Fruit fly (Drosophila melanogaster): ENCODE results near the gene CG6184.

- TF ChIP-seq kay (GFP tag; ENCODE audit: borderline replicate concordance) = no peak
- TF ChIP-seq cic (GFP tag; optimal IDR thresholded peaks at IDR 0.05) = no peak
- no peak for TF ChIP-seq bab1 (GFP tag; optimal IDR thresholded peaks at IDR 0.05)
- no peak for TF ChIP-seq CG7045 (GFP tag; optimal IDR thresholded peaks at IDR 0.05)
- no peak for TF ChIP-seq CG14711 (tag; optimal IDR thresholded peaks at IDR 0.05)
- no peak for TF ChIP-seq Clk (GFP tag; optimal IDR thresholded peaks at IDR 0.05)
- TF ChIP-seq CG11617 (GFP tag; optimal IDR thresholded peaks at IDR 0.05) = no peak
- TF ChIP-seq pad (GFP tag; optimal IDR thresholded peaks at IDR 0.05) = no peak
- TF ChIP-seq ovo (GFP tag; optimal IDR thresholded peaks at IDR 0.05) = no peak
- TF ChIP-seq Crg-1 (GFP tag; optimal IDR thresholded peaks at IDR 0.05) = no peak
- no peak for TF ChIP-seq toe (GFP tag; optimal IDR thresholded peaks at IDR 0.05)
- no peak for TF ChIP-seq cnc (optimal IDR thresholded peaks at IDR 0.05)
- TF ChIP-seq CG33017 (tag; optimal IDR thresholded peaks at IDR 0.05) = no peak
Measured at dm6 chr3R:19679832-19680231, 22.2 kb upstream of the CG6184 start.

All from whole organism, adult.